Worm (Caenorhabditis elegans) whole organism, midembryonic: ENCODE measurements around the gene F45E1.1.

Experiments
- T22C8.4 ChIP-seq: fragments of 200-800 bp; sonication (Bioruptor generic); IDR thresholded peaks from 2 replicates; pipeline ENCODE4 v1.3.6; 2022; ENCODE audit warnings: missing genetic modification characterization, missing compliant biosample characterization
- cog-1 ChIP-seq: sonication (generic microtip); optimal IDR thresholded peaks from 2 replicates; lab custom pipeline; 2016; ENCODE audit warnings: missing genetic modification characterization, missing compliant biosample characterization
- flt-1 ChIP-seq: fragments of 200-800 bp; sonication (Bioruptor generic); IDR thresholded peaks from 2 replicates; pipeline ENCODE4 v1.3.6; 2022; ENCODE audit warnings: missing genetic modification characterization, missing compliant biosample characterization
- klf-2 ChIP-seq: fragments of 200-800 bp; sonication (Bioruptor generic); conservative IDR thresholded peaks from 2 replicates; pipeline ENCODE4 v1.3.6; 2022; ENCODE audit warnings: missing genetic modification reagents, missing genetic modification characterization, missing compliant biosample characterization
- med-1 ChIP-seq: sonication (generic microtip); optimal IDR thresholded peaks from 2 replicates; lab custom pipeline; 2017; ENCODE audit warnings: missing genetic modification characterization, mild to moderate bottlenecking, missing compliant biosample characterization, antibody characterized with exemption, missing genetic modification reagents; ENCODE audit not compliant: insufficient read depth
- ref-1 ChIP-seq: fragments of 200-800 bp; sonication (Bioruptor generic); conservative IDR thresholded peaks from 2 replicates; pipeline ENCODE4 v1.3.6; 2022; ENCODE audit warnings: missing genetic modification reagents, missing genetic modification characterization, missing compliant biosample characterization
- tab-1 ChIP-seq: fragments of 200-800 bp; sonication (Bioruptor generic); IDR thresholded peaks from 2 replicates; pipeline ENCODE4 v1.3.6; 2022; ENCODE audit warnings: missing genetic modification characterization, missing compliant biosample characterization
- ztf-23 ChIP-seq: fragments of 200-800 bp; sonication (Bioruptor generic); IDR thresholded peaks from 2 replicates; pipeline ENCODE4 v1.3.6; 2022; ENCODE audit warnings: missing genetic modification reagents, missing genetic modification characterization, missing compliant biosample characterization
- ztf-29 ChIP-seq: fragments of 200-800 bp; sonication (Bioruptor generic); IDR thresholded peaks from 2 replicates; pipeline ENCODE4 v1.3.6; 2022; ENCODE audit warnings: missing genetic modification reagents, missing genetic modification characterization, missing compliant biosample characterization

- no peak for TF ChIP-seq T22C8.4 (GFP tag; lab: Robert Waterston, UW)
- TF ChIP-seq ztf-23: no peak
- no peak for TF ChIP-seq ref-1
- TF ChIP-seq klf-2 (GFP tag; lab: Robert Waterston, UW): no peak
- no peak for TF ChIP-seq flt-1 (GFP tag; lab: Robert Waterston, UW)
- no peak for TF ChIP-seq tab-1
- no peak for TF ChIP-seq cog-1
- TF ChIP-seq ztf-29 (GFP tag; lab: Robert Waterston, UW): no peak
- no peak for TF ChIP-seq med-1 (GFP tag; lab: Kevin White, UChicago)
These were observed 39.5 kb upstream of the F45E1.1 start for ce11 chrX:7964022-7964421.
